Fruit fly (Drosophila melanogaster): Measurements from ENCODE around the gene CG16956.
"Not testable (repeated sequence)": the region's sequence is repeated elsewhere in the genome, so short reads cannot be mapped to it uniquely, and the experiment has no call there.

dm6 chr2L:13449397-13449796 is 35.0 kb upstream of the CG16956 start, which contains the start of gene Hsp60D:
- TF ChIP-seq pan (optimal IDR thresholded peaks at IDR 0.05); Dll (optimal IDR thresholded peaks at IDR 0.05); psq (optimal IDR thresholded peaks at IDR 0.05); usp (GFP tag; optimal IDR thresholded peaks at IDR 0.05): not testable (repeated sequence)

Data from whole organism.